Worm (Caenorhabditis elegans): ENCODE data around the gene kvs-5.

- TF ChIP-seq efl-1 (GFP tag; optimal IDR thresholded peaks at IDR 0.05) (no peak), lin-54 (GFP tag; optimal IDR thresholded peaks at IDR 0.05) (no peak), snpc-1.1 (tag; optimal IDR thresholded peaks at IDR 0.05; ENCODE audit: insufficient read depth) (no peak), F52B5.7 (tag; optimal IDR thresholded peaks at IDR 0.05) (no peak), let-526 (GFP tag; IDR thresholded peaks at IDR 0.05) (no peak)
Measured at ce11 chrIV:746333-746732, 9.8 kb downstream of the kvs-5 start.

Measured in whole organism, young adult.